ENCODE assay signal across 2 fruit fly cellular contexts in genomic region chr3R:6822864-6823263, dm6.
TF ChIP-seq lines count a peak whose summit lies in the region.
"Not testable (repeated sequence)": the region's sequence is repeated elsewhere in the genome, so short reads cannot be mapped to it uniquely, and the experiment has no call there.

No protein-coding gene starts in this region.

- not testable (repeated sequence) for TF ChIP-seq CTCF in whole organism, embryonic (GFP tag; optimal IDR thresholded peaks at IDR 0.05; lab: Kevin White, UChicago)

TF ChIP-seq in whole organism, adult, 20 proteins besides CTCF, POLR2A, EP300 and RAD21:
- peak; percentile 2 for TF ChIP-seq kay (GFP tag; lab: Kevin White, UChicago; ENCODE audit: borderline replicate concordance)

TF ChIP-seq in whole organism, embryonic, 481 proteins besides CTCF, POLR2A, EP300 and RAD21:
- peak; percentile 94 for TF ChIP-seq Bdp1 (GFP tag; optimal IDR thresholded peaks at IDR 0.05; lab: Kevin White, UChicago)
